Fruit fly (Drosophila melanogaster): ENCODE data around the gene Or85f.
A peak's percentile ranks its signal among the peaks of the same experiment; 100 is the strongest.

Or85f gene

DNA sequence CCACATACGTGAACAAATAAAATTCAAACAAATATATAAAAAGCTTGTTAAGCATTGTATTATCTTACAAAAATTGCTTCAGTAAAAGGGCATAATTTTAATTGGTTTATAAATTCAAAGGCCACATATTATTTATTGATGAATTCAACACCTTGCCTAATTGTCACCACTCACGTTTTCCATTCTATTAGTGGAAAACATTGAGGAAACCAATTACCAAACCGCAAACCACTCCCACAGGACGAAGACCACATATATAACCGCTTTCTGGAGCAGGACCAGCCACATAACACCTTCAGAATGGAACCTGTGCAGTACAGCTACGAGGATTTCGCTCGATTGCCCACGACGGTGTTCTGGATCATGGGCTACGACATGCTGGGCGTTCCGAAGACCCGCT, at the start of gene Or85f:
TSS of gene Or85f (plus strand) at position 301 of the 400 bp plus-strand sequence.
- no peak for TF ChIP-seq CG14655 (GFP tag; optimal IDR thresholded peaks at IDR 0.05)
- no peak for TF ChIP-seq gl (tag; optimal IDR thresholded peaks at IDR 0.05)
- TF ChIP-seq CG32121 (GFP tag; IDR thresholded peaks at IDR 0.05): no peak
- TF ChIP-seq EcR (GFP tag; optimal IDR thresholded peaks at IDR 0.05): no peak
- TF ChIP-seq CG8159 (tag; optimal IDR thresholded peaks at IDR 0.05): no peak
- TF ChIP-seq CG4496 (GFP tag; IDR thresholded peaks at IDR 0.05): no peak
- no peak for TF ChIP-seq Pif1A (GFP tag; optimal IDR thresholded peaks at IDR 0.05)

DNA sequence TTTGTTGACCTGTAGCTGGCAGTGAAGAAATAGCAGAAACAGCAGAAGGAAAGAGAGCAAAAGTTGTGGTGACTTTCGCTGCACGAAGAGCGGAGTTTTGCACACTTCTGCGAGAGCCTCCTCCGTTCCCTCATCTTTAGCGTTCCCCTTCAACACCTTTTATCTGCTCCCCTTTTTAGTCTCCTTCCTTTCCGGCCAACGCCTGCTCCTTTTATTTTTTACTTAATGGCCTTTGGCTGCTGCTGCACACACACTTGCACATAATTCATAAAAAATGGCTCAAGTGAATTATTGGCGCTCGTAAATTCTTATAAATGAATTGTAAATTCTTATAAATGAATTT, 49.6 kb upstream of the Or85f start:
- TF ChIP-seq CG4496 (GFP tag; IDR thresholded peaks at IDR 0.05) (no peak), rn (GFP tag; IDR thresholded peaks at IDR 0.05) (no peak), CG12605 (GFP tag; IDR thresholded peaks at IDR 0.05) (0 out of 2 replicates have a peak, but pooled peaks have one; percentile 5), fd96Ca (GFP tag; IDR thresholded peaks at IDR 0.05) (no peak), Pif1B (GFP tag; optimal IDR thresholded peaks at IDR 0.05) (no peak), CG10348 (GFP tag; IDR thresholded peaks at IDR 0.05) (no peak), CG34367 (tag; optimal IDR thresholded peaks at IDR 0.05) (no peak), CG14655 (GFP tag; optimal IDR thresholded peaks at IDR 0.05) (no peak), CG13204 (GFP tag; optimal IDR thresholded peaks at IDR 0.05) (no peak), EcR (GFP tag; optimal IDR thresholded peaks at IDR 0.05) (peak; percentile 72), gl (tag; optimal IDR thresholded peaks at IDR 0.05) (no peak), CG8301 (tag; optimal IDR thresholded peaks at IDR 0.05) (no peak)

DNA sequence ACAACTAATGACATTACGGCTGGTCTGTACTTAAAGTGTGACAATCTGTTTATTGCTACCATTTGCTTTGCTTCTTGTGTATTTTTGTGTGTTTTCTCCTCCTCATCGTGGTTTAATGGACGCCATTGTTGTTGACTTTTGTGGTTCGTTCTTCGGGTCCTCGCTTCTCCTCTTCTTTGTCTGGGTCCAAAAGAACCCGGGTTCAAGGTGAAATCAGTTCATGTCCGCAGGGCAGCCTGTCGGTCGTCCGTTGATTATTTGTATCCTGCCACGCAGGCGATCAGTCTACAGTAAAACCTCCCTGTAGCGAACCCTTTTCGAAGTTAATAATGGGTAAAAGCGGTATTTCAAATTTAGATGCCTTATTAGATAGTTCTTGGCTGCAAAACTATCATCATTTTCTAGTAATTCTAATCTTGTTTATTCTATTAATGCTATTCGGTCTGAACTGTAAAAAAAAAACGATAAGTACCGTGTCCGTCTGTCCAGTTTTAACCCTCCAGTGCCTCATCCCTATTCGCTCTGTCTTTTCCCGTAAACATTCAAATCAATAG, 48.6 kb upstream of the Or85f start:
- TF ChIP-seq CG17806 (tag; optimal IDR thresholded peaks at IDR 0.05): peak; percentile 13
- no peak for TF ChIP-seq D1 (tag; optimal IDR thresholded peaks at IDR 0.05)
- no peak for TF ChIP-seq rn (GFP tag; IDR thresholded peaks at IDR 0.05)
- peak; percentile 75 for TF ChIP-seq EcR (GFP tag; optimal IDR thresholded peaks at IDR 0.05)
- TF ChIP-seq CG8159 (tag; optimal IDR thresholded peaks at IDR 0.05): peak; percentile 53

DNA sequence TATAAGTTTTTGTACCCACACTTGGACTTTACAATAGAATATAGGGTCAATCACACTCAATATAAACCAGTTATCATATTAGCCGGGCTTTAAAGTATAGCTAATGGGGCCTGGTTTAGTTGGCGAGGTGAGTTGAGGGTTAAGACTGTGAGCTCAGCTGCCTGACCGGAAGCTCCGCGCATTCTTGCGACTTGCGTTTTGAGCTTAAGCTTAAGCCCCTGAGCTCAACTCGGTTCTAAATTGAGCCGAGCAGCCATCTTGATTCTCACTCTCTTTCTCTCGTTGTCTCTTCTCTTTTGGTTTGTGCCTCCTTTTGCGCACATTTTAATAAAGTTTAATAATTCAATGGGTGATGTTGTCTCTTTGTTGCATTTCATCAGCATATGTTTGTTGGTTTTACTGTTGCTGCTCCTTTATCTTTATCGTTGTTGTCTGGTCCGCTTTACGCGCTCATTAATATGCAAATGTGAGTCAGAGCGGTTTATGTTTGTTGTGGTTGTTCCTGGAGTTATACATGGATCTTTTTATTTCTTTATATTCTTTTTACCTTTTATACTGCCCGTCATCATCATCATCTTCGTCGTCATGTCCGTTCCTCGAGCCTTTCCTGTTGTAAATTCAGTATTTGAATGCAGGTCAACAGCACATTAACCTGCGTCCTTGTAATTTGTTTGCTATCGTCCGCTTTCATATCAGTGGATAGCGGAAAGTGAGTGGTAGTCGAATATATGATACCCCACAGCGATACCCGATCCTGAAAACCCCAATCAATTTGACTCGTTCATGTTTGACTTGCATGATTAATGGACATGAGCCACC, 47.2 kb upstream of the Or85f start:
- TF ChIP-seq CG32121 (GFP tag; IDR thresholded peaks at IDR 0.05) (no peak), D1 (tag; optimal IDR thresholded peaks at IDR 0.05) (no peak), EcR (GFP tag; optimal IDR thresholded peaks at IDR 0.05) (peak; percentile 88), CG17806 (tag; optimal IDR thresholded peaks at IDR 0.05) (no peak)

DNA sequence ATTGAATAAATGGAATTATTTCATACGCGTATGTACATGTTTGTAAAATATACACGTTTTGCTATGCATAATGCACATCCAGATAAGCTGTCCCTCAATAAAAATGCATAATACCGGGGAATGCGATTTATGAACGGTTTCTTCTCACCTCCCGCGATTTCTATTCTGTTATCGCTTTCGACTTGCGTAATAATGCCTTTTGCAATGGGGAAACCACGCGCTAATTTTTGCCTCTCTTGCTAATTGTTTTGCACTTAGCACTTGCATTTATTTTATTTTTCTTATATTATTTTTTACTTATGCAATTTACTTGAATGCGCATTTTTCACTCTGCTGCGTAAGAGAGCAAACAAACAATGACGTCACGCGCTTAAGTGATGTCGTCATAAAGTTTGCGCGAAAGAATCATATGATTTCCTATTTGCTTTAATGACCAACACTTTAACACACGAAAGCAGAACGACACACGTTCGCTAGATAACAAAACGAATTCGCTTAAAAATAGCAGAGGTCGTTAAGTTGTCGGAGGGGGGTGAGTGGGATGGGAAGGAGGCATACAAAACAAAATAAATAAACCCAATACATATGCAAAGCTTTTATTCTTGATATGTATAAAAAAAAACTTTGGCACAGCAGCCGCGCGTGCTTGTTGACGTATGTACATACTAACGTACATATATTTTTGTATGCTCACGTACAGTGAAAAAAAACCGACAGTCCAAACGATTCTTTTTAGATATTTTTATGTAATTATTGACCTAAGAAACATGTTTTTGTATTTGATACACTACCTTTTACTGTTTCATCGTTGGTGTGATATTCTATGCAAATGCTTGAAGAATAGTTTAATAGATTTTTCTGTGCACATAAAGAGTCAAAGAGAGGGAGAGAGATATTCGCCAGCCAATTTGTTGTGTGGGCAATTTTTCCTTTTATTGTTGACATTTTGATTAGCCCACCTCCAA, 46.3 kb upstream of the Or85f start:
- no peak for TF ChIP-seq Snoo (tag; optimal IDR thresholded peaks at IDR 0.05)
- TF ChIP-seq CG14655 (GFP tag; optimal IDR thresholded peaks at IDR 0.05): peak; percentile 76
- TF ChIP-seq D1 (tag; optimal IDR thresholded peaks at IDR 0.05): peak; percentile 61
- TF ChIP-seq CG12605 (GFP tag; IDR thresholded peaks at IDR 0.05): no peak
- peak; percentile 70 for TF ChIP-seq CG8159 (tag; optimal IDR thresholded peaks at IDR 0.05)
- no peak for TF ChIP-seq Ets98B (GFP tag; IDR thresholded peaks at IDR 0.05)
- TF ChIP-seq CG10348 (GFP tag; IDR thresholded peaks at IDR 0.05): no peak
- TF ChIP-seq CG8301 (tag; optimal IDR thresholded peaks at IDR 0.05): peak; percentile 79
- TF ChIP-seq CG9948 (tag; optimal IDR thresholded peaks at IDR 0.05): peak; percentile 64
- TF ChIP-seq CG15710 (tag; optimal IDR thresholded peaks at IDR 0.05): peak; percentile 33
- peak; percentile 18 for TF ChIP-seq CG34367 (tag; optimal IDR thresholded peaks at IDR 0.05)
- TF ChIP-seq rn (GFP tag; IDR thresholded peaks at IDR 0.05): no peak
- peak; percentile 53 for TF ChIP-seq Pif1A (GFP tag; optimal IDR thresholded peaks at IDR 0.05)
- peak; percentile 70 for TF ChIP-seq CG17806 (tag; optimal IDR thresholded peaks at IDR 0.05)
- TF ChIP-seq EcR (GFP tag; optimal IDR thresholded peaks at IDR 0.05): no peak
- peak; percentile 14 for TF ChIP-seq gl (tag; optimal IDR thresholded peaks at IDR 0.05)
- peak; percentile 58 for TF ChIP-seq Pif1B (GFP tag; optimal IDR thresholded peaks at IDR 0.05)
- TF ChIP-seq CG32121 (GFP tag; IDR thresholded peaks at IDR 0.05): no peak

DNA sequence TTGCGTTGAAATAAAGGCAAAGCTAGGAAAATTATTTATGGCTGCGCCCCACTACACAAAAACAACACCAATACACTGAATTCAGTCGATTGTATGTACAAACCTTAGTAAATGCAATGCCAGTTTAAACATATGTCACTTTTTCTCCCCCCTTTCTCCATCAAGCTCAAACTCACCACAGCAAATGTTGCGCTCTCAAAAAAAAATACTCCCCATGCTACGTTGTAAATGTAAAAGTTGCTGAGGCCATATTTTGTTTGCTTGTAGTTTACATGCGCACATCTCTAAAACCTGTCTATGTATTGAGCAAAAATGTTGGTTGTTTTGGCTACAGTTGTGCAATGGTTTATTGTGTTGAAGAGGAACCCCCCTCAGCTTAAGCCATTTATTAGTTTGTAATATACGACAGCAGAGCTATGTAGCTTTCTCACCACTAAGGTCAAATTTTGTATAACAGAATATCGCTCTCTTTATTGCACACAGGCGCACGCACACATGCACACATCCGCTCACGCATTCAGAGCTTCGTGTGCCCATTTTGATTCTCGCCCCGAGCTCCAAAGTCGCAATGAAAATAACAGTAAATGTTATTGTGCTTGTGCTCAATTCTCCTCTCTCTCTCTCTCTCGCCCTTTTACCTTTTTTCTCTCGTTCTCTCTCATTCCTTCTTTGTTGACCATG, 45.3 kb upstream of the Or85f start:
- TF ChIP-seq EcR (GFP tag; optimal IDR thresholded peaks at IDR 0.05) (peak; percentile 58), Pif1A (GFP tag; optimal IDR thresholded peaks at IDR 0.05) (no peak)

All from whole organism, pupa.